Worm (Caenorhabditis elegans) whole organism, young adult: ENCODE results near the gene Y49F6B.13.

Experiments used
- K12H6.12 ChIP-seq: fragments of 200-800 bp; sonication (Bioruptor generic); optimal IDR thresholded peaks from 2 replicates; lab custom pipeline; 2018; ENCODE audit warnings: mild to moderate bottlenecking, missing genetic modification characterization, missing compliant biosample characterization
- sea-2 ChIP-seq: fragments of 200-800 bp; sonication (Bioruptor generic); IDR thresholded peaks from 2 replicates; pipeline ENCODE4 v1.3.6; 2022; ENCODE audit warnings: missing genetic modification characterization, missing compliant biosample characterization
- unc-62 ChIP-seq: fragments of 150-350 bp; optimal IDR thresholded peaks from 2 replicates; lab custom pipeline; 2014; ENCODE audit warnings: missing biosample characterization, missing genetic modification reagents, missing genetic modification characterization

DNA sequence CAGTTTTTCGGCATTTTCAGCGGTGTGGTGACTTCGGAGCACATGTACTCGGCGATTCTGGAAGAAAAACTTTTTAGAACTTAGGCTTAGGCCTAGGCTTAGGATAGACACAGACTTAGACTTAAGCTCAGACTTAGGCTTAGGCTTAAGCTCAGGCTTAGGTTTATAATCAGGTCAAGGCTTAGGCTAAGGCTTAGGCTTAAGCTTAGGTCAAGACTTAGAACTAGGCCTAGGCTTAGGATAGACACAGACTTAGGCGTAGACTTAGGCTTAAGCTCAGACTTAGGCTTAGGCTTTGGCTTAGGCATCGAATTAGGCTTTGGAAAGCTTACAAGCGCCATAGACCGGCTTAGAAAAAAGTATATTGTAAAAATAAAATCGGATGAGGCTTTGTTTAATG is 5.0 kb upstream of the Y49F6B.13 start:
- TF ChIP-seq K12H6.12, result no peak
- TF ChIP-seq sea-2 (GFP tag; lab: Robert Waterston, UW), result no peak
- TF ChIP-seq unc-62, result no peak
